Fruit fly (Drosophila melanogaster) whole organism, embryonic: ENCODE results near the gene CG13671.

Experiments used
- Ada2b ChIP-seq: fragments of 200-800 bp; sonication (Bioruptor generic); IDR thresholded peaks from 2 replicates; pipeline ENCODE4 v1.3.6; 2022; ENCODE audit warnings: missing biosample characterization, missing genetic modification characterization
- Bgb ChIP-seq: fragments of 200-800 bp; sonication (Bioruptor generic); IDR thresholded peaks from 2 replicates; pipeline ENCODE4 v1.3.6; 2022; ENCODE audit warnings: missing biosample characterization, missing genetic modification characterization; ENCODE audit not compliant: partially characterized antibody
- C15 ChIP-seq: fragments of 200-800 bp; sonication (Bioruptor generic); IDR thresholded peaks from 3 replicates; pipeline ENCODE4 v1.3.6; 2022; ENCODE audit warnings: missing biosample characterization, missing genetic modification characterization
- CG10274 ChIP-seq: fragments of 200-800 bp; sonication (Bioruptor generic); optimal IDR thresholded peaks from 3 replicates; lab custom pipeline; 2017; ENCODE audit warnings: missing biosample characterization, mild to moderate bottlenecking, missing genetic modification characterization
- CG11247 ChIP-seq: fragments of 200-800 bp; sonication (Bioruptor generic); IDR thresholded peaks from 2 replicates; pipeline ENCODE4 v1.3.6; 2022; ENCODE audit warnings: missing biosample characterization, missing genetic modification characterization
- CG11504 ChIP-seq: fragments of 200-800 bp; sonication (Bioruptor generic); optimal IDR thresholded peaks from 3 replicates; lab custom pipeline; 2019; ENCODE audit warnings: missing biosample characterization, mild to moderate bottlenecking, missing genetic modification characterization, moderate library complexity
- CG1529 ChIP-seq: fragments of 200-800 bp; sonication (Bioruptor generic); optimal IDR thresholded peaks from 3 replicates; lab custom pipeline; 2018; ENCODE audit warnings: missing biosample characterization, missing genetic modification characterization
- CG15601 ChIP-seq: fragments of 200-800 bp; sonication (Bioruptor generic); optimal IDR thresholded peaks from 3 replicates; lab custom pipeline; 2019; ENCODE audit warnings: missing biosample characterization, mild to moderate bottlenecking, missing genetic modification characterization, moderate library complexity
- CG17802 ChIP-seq: fragments of 200-800 bp; sonication (Bioruptor generic); optimal IDR thresholded peaks from 2 replicates; lab custom pipeline; 2018; ENCODE audit warnings: missing biosample characterization, mild to moderate bottlenecking, missing genetic modification characterization, moderate library complexity
- CG18599 ChIP-seq: fragments of 200-800 bp; sonication (Bioruptor generic); optimal IDR thresholded peaks from 3 replicates; lab custom pipeline; 2017; ENCODE audit warnings: missing biosample characterization, missing genetic modification characterization, mild to moderate bottlenecking, moderate library complexity, missing genetic modification reagents
- CG2120 ChIP-seq: fragments of 200-800 bp; sonication (Bioruptor generic); optimal IDR thresholded peaks from 3 replicates; lab custom pipeline; 2016; ENCODE audit warnings: missing biosample characterization, missing genetic modification characterization
- CG2129 ChIP-seq: fragments of 200-800 bp; sonication (Bioruptor generic); IDR thresholded peaks from 2 replicates; pipeline ENCODE4 v1.3.6; 2022; ENCODE audit warnings: missing biosample characterization, missing genetic modification characterization; ENCODE audit not compliant: partially characterized antibody
- CG2712 ChIP-seq: fragments of 200-800 bp; optimal IDR thresholded peaks from 3 replicates; lab custom pipeline; 2019; ENCODE audit warnings: missing biosample characterization, mild to moderate bottlenecking, missing genetic modification characterization, moderate library complexity
- CG30020 ChIP-seq: fragments of 200-800 bp; optimal IDR thresholded peaks from 2 replicates; lab custom pipeline; 2019; ENCODE audit warnings: missing biosample characterization, mild to moderate bottlenecking, missing genetic modification characterization, moderate library complexity
- CG33213 ChIP-seq: fragments of 200-800 bp; sonication (Bioruptor generic); optimal IDR thresholded peaks from 3 replicates; lab custom pipeline; 2016; ENCODE audit warnings: missing biosample characterization, missing genetic modification characterization
- CG7786 ChIP-seq: fragments of 200-800 bp; sonication (Bioruptor generic); optimal IDR thresholded peaks from 2 replicates; lab custom pipeline; 2016; ENCODE audit warnings: missing biosample characterization, missing genetic modification characterization
- CG8765 ChIP-seq: fragments of 200-800 bp; sonication (Bioruptor generic); IDR thresholded peaks from 2 replicates; pipeline ENCODE4 v1.3.6; 2022; ENCODE audit warnings: missing biosample characterization, missing genetic modification characterization
- CG8924 ChIP-seq: fragments of 200-800 bp; optimal IDR thresholded peaks from 3 replicates; lab custom pipeline; 2019; ENCODE audit warnings: missing biosample characterization, mild to moderate bottlenecking, missing genetic modification characterization, moderate library complexity
- CG9215 ChIP-seq: fragments of 200-800 bp; sonication (Bioruptor generic); IDR thresholded peaks from 2 replicates; pipeline ENCODE4 v1.3.6; 2022; ENCODE audit warnings: missing biosample characterization, missing genetic modification characterization
- Chrac-16 ChIP-seq: fragments of 200-800 bp; sonication (Bioruptor generic); optimal IDR thresholded peaks from 3 replicates; lab custom pipeline; 2016; ENCODE audit warnings: missing biosample characterization, missing genetic modification characterization
- CoRest ChIP-seq: fragments of 200-800 bp; sonication (Bioruptor generic); optimal IDR thresholded peaks from 3 replicates; lab custom pipeline; 2018; ENCODE audit warnings: missing biosample characterization, mild to moderate bottlenecking, missing genetic modification characterization, moderate library complexity
- D19A ChIP-seq: fragments of 200-800 bp; optimal IDR thresholded peaks from 3 replicates; lab custom pipeline; 2019; ENCODE audit warnings: missing biosample characterization, mild to moderate bottlenecking, missing genetic modification characterization, moderate library complexity
- Ets65A ChIP-seq: fragments of 200-800 bp; sonication (Bioruptor generic); peaks from one replicate; lab custom pipeline; 2016; ENCODE audit warnings: missing biosample characterization, missing genetic modification characterization
- Ets97D ChIP-seq: fragments of 200-800 bp; sonication (Bioruptor generic); optimal IDR thresholded peaks from 3 replicates; lab custom pipeline; 2016; ENCODE audit warnings: missing biosample characterization, missing genetic modification characterization
- HLH3B ChIP-seq: fragments of 200-800 bp; sonication (Bioruptor generic); IDR thresholded peaks from 2 replicates; pipeline ENCODE4 v1.3.6; 2022; ENCODE audit warnings: missing biosample characterization, missing genetic modification characterization
- Hmr ChIP-seq: fragments of 200-800 bp; sonication (Bioruptor generic); optimal IDR thresholded peaks from 3 replicates; lab custom pipeline; 2017; ENCODE audit warnings: mild to moderate bottlenecking, missing biosample characterization, missing genetic modification reagents, missing genetic modification characterization
- Hr78 ChIP-seq, 2 experiments: fragments of 200-800 bp in 1 of 2; fragments of >200 bp in 1 of 2; sonication (Bioruptor generic) in 1 of 2; optimal IDR thresholded peaks; 2 replicates each; lab custom pipeline; 2017 to 2019; ENCODE audit warnings: missing biosample characterization in 2 of 2, missing genetic modification characterization in 2 of 2, mild to moderate bottlenecking in 1 of 2, moderate library complexity in 1 of 2
- Jarid2 ChIP-seq: fragments of 200-800 bp; sonication (Bioruptor generic); optimal IDR thresholded peaks from 3 replicates; lab custom pipeline; 2017; ENCODE audit warnings: mild to moderate bottlenecking, missing biosample characterization, missing genetic modification reagents, missing genetic modification characterization
- NK7.1 ChIP-seq: fragments of 200-800 bp; sonication (Bioruptor generic); optimal IDR thresholded peaks from 3 replicates; lab custom pipeline; 2016; ENCODE audit warnings: missing biosample characterization, missing genetic modification characterization
- Pdp1 ChIP-seq, 2 experiments: fragments of 200-800 bp; sonication (Bioruptor generic); optimal IDR thresholded peaks; 3 replicates each; lab custom pipeline; 2016; ENCODE audit warnings: missing biosample characterization in 2 of 2, missing genetic modification characterization in 2 of 2, mild to moderate bottlenecking in 1 of 2, moderate library complexity in 1 of 2
- Spps ChIP-seq: fragments of 200-800 bp; sonication (Bioruptor generic); optimal IDR thresholded peaks from 2 replicates; lab custom pipeline; 2018; ENCODE audit warnings: missing biosample characterization, mild to moderate bottlenecking, missing genetic modification characterization
- ac ChIP-seq: fragments of 200-800 bp; sonication (Bioruptor generic); optimal IDR thresholded peaks from 3 replicates; lab custom pipeline; 2017; ENCODE audit warnings: missing biosample characterization, mild to moderate bottlenecking, missing genetic modification characterization
- bigmax ChIP-seq: fragments of 200-800 bp; sonication (Bioruptor generic); optimal IDR thresholded peaks from 2 replicates; lab custom pipeline; 2018; ENCODE audit warnings: missing biosample characterization, mild to moderate bottlenecking, missing genetic modification characterization
- bsh ChIP-seq, 2 experiments: fragments of 200-800 bp; sonication (Bioruptor generic); optimal IDR thresholded peaks; 2 replicates each; lab custom pipeline; 2017 to 2018; ENCODE audit warnings: mild to moderate bottlenecking in 2 of 2, missing biosample characterization in 2 of 2, missing genetic modification characterization in 2 of 2, moderate library complexity in 1 of 2
- chif ChIP-seq, 2 experiments: fragments of 200-800 bp; sonication (Bioruptor generic); optimal IDR thresholded peaks; 3 replicates each; lab custom pipeline; 2016; ENCODE audit warnings: missing biosample characterization in 2 of 2, missing genetic modification characterization in 2 of 2
- crp ChIP-seq, 2 experiments: fragments of 200-800 bp; sonication (Bioruptor generic); optimal IDR thresholded peaks; 2 replicates in 1 of 2; 3 replicates in 1 of 2; lab custom pipeline; 2017; ENCODE audit warnings: missing biosample characterization in 2 of 2, missing genetic modification characterization in 2 of 2, mild to moderate bottlenecking in 1 of 2, moderate library complexity in 1 of 2
- dmrt99B ChIP-seq: fragments of 200-800 bp; sonication (Bioruptor generic); optimal IDR thresholded peaks from 2 replicates; lab custom pipeline; 2018; ENCODE audit warnings: missing biosample characterization, mild to moderate bottlenecking, missing genetic modification characterization, moderate library complexity
- en ChIP-seq: fragments of 200-800 bp; sonication (Bioruptor generic); optimal IDR thresholded peaks from 2 replicates; lab custom pipeline; 2016; ENCODE audit warnings: missing biosample characterization, missing genetic modification characterization
- ewg ChIP-seq: fragments of 200-800 bp; sonication (Bioruptor generic); optimal IDR thresholded peaks from 3 replicates; lab custom pipeline; 2017; ENCODE audit warnings: mild to moderate bottlenecking, missing biosample characterization, missing genetic modification reagents, missing genetic modification characterization
- exex ChIP-seq: fragments of 200-800 bp; sonication (Bioruptor generic); optimal IDR thresholded peaks from 4 replicates; lab custom pipeline; 2018; ENCODE audit warnings: missing biosample characterization, mild to moderate bottlenecking, missing genetic modification characterization, moderate library complexity
- ham ChIP-seq: fragments of 200-800 bp; sonication (Bioruptor generic); IDR thresholded peaks from 2 replicates; pipeline ENCODE4 v1.3.6; 2022; ENCODE audit warnings: missing biosample characterization, missing genetic modification characterization
- lab ChIP-seq: fragments of 200-800 bp; sonication (Bioruptor generic); optimal IDR thresholded peaks from 3 replicates; lab custom pipeline; 2017; ENCODE audit warnings: missing biosample characterization, missing genetic modification characterization, mild to moderate bottlenecking, moderate library complexity, missing genetic modification reagents
- lilli ChIP-seq: fragments of 200-800 bp; sonication (Bioruptor generic); optimal IDR thresholded peaks from 3 replicates; lab custom pipeline; 2016; ENCODE audit warnings: missing biosample characterization, missing genetic modification characterization
- pb ChIP-seq: fragments of 200-800 bp; sonication (Bioruptor generic); optimal IDR thresholded peaks from 3 replicates; lab custom pipeline; 2016; ENCODE audit warnings: missing biosample characterization, missing genetic modification characterization
- pita ChIP-seq: fragments of 200-800 bp; sonication (Bioruptor generic); optimal IDR thresholded peaks from 2 replicates; lab custom pipeline; 2017; ENCODE audit warnings: missing biosample characterization, mild to moderate bottlenecking, missing genetic modification characterization
- row ChIP-seq: fragments of 200-800 bp; sonication (Bioruptor generic); IDR thresholded peaks from 3 replicates; pipeline ENCODE4 v1.3.6; 2022; ENCODE audit warnings: missing biosample characterization, missing genetic modification characterization
- sna ChIP-seq: fragments of 200-800 bp; sonication (Bioruptor generic); IDR thresholded peaks from 2 replicates; pipeline ENCODE4 v1.3.6; 2022; ENCODE audit warnings: missing biosample characterization, missing genetic modification characterization; ENCODE audit not compliant: partially characterized antibody
- unpg ChIP-seq: fragments of 200-800 bp; sonication (Bioruptor generic); optimal IDR thresholded peaks from 3 replicates; lab custom pipeline; 2018; ENCODE audit warnings: missing biosample characterization, mild to moderate bottlenecking, missing genetic modification characterization, moderate library complexity
- zf30C ChIP-seq: fragments of 200-800 bp; sonication (Bioruptor generic); optimal IDR thresholded peaks from 3 replicates; lab custom pipeline; 2018; ENCODE audit warnings: missing biosample characterization, mild to moderate bottlenecking, missing genetic modification characterization

The CG13671 gene

DNA sequence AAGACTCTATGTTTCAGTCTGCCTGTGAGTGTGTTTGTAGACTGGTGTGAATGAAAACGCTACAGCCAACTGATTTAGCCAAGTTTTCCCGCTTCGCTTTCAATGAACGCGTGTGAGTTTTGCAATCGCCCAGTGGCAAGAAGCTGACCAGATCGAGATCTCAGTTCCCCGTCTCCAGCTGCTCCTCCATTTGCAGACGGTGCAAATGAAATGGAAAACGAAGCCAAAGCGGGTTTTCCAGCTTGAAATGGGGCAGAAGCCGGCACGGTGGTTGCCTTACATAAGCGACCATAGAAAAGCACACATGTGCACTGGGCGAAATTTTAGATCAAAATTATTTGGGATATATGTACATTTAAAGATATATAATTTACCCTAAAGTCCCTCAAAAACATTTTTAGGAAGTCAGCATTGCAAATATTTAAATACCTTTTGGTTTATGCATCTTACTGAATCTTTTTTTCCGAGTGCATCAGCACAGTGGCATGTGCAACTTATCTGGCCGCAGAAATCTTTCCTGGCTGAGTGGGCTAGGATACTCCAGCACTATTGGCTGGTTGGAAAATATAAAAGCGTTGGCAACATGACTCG is 19.1 kb downstream of the CG13671 start, which contains the start of gene CG43059 (continued):
- TF ChIP-seq Hmr (no peak), zf30C (no peak), CG2120 (GFP tag; lab: Kevin White, UChicago) (no peak), CG9215 (no peak), row (GFP tag; lab: Robert Waterston, UW) (0 out of 3 replicates have a peak, but pooled peaks have one; percentile 9), CG7786 (GFP tag; lab: Kevin White, UChicago) (no peak), chif (GFP tag; optimal IDR thresholded peaks at IDR 0.05; lab: Kevin White, UChicago) (no peak), unpg (GFP tag; lab: Kevin White, UChicago) (no peak), CG1529 (GFP tag; lab: Kevin White, UChicago) (no peak), Chrac-16 (no peak), dmrt99B (peak; percentile 8), Spps (tag; lab: Kevin White, UChicago) (no peak), CG11247 (GFP tag; lab: Robert Waterston, UW) (no peak), lab (GFP tag; lab: Kevin White, UChicago) (no peak), lilli (GFP tag; lab: Kevin White, UChicago) (no peak), CG33213 (GFP tag; lab: Kevin White, UChicago) (no peak), ham (GFP tag; lab: Robert Waterston, UW) (no peak), CG2712 (peak; percentile 1), en (GFP tag; lab: Kevin White, UChicago) (no peak), NK7.1 (GFP tag; lab: Kevin White, UChicago) (no peak), CG15601 (tag; lab: Kevin White, UChicago) (no peak), CG8765 (GFP tag; lab: Robert Waterston, UW) (no peak), bigmax (no peak), CG8924 (tag; lab: Kevin White, UChicago) (no peak), D19A (no peak), CG11504 (peak; percentile 35), pb (GFP tag; lab: Kevin White, UChicago) (no peak), sna (no peak), Ets97D (GFP tag; lab: Kevin White, UChicago) (no peak), CG18599 (no peak), HLH3B (GFP tag; lab: Robert Waterston, UW) (no peak), exex (no peak), C15 (GFP tag; lab: Robert Waterston, UW) (peak; percentile 22; the same call in 1 of the 3 replicates), CG30020 (tag; lab: Kevin White, UChicago) (no peak), pita (GFP tag; lab: Kevin White, UChicago) (no peak), CG10274 (GFP tag; lab: Kevin White, UChicago) (no peak), Ada2b (GFP tag; lab: Robert Waterston, UW) (0 out of 2 replicates have a peak, but pooled peaks have one; percentile 25), CoRest (tag; lab: Kevin White, UChicago) (no peak), Bgb (no peak), crp (GFP tag; optimal IDR thresholded peaks at IDR 0.05; lab: Kevin White, UChicago) (no peak), Ets65A (peak; percentile 38), Jarid2 (no peak), CG17802 (no peak), CG2129 (no peak), ewg (no peak), Pdp1 (GFP tag; optimal IDR thresholded peaks at IDR 0.05; lab: Kevin White, UChicago) (no peak), bsh (GFP tag; optimal IDR thresholded peaks at IDR 0.05; lab: Kevin White, UChicago) (peak in 1 of 2 experiments; percentile 5), ac (GFP tag; lab: Kevin White, UChicago) (no peak), Hr78 (GFP tag; optimal IDR thresholded peaks at IDR 0.05; lab: Kevin White, UChicago) (no peak)
